Fruit fly (Drosophila melanogaster): Measurements from ENCODE around the gene CG3792.

DNA sequence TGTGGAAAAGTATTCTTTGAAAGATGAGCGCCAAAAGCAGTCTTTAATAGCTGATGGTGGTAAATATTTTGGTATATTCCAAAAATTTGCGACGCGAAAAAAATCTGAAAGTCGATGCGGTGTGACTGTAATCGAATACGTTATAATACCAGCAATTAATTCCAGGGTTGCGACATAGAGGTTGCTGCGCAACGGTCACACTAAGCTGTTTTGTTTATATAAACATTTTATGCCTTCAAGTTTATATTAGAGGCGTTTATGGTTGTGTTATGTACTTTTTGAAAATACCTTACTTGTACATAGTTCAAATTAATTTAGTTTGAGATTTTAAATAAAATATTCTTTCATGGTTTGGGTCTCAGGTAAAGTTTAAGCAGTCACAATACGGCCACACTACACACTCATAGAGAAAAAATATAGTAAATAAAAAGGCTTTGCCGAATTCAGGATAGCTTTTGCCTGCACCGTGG is 5.7 kb upstream of the CG3792 start, which contains the start of gene CG14043:
- TF ChIP-seq CG8478 (optimal IDR thresholded peaks at IDR 0.05) = no peak
- peak in 1 of 2 experiments; percentile 16 for TF ChIP-seq CTCF (optimal IDR thresholded peaks at IDR 0.05)

All from S2 (cell line).